Worm (Caenorhabditis elegans) whole organism, mixed stage, embryonic: Measurements from ENCODE around the gene cyp-13A10.

Experiments used
- elt-3 ChIP-seq: fragments of 150-350 bp; optimal IDR thresholded peaks from 2 replicates; lab custom pipeline; 2014; ENCODE audit warnings: missing biosample characterization, missing genetic modification characterization
- ham-2 ChIP-seq: fragments of 200-800 bp; sonication (Bioruptor generic); optimal IDR thresholded peaks from 2 replicates; lab custom pipeline; 2018; ENCODE audit warnings: mild to moderate bottlenecking, missing genetic modification characterization, missing compliant biosample characterization
- lin-13 ChIP-seq: fragments of 150-350 bp; optimal IDR thresholded peaks from 2 replicates; lab custom pipeline; 2014; ENCODE audit warnings: missing biosample characterization, missing genetic modification characterization
- mep-1 ChIP-seq: fragments of 150-350 bp; optimal IDR thresholded peaks from 2 replicates; lab custom pipeline; 2017; ENCODE audit warnings: missing biosample characterization, missing genetic modification reagents, missing genetic modification characterization, inconsistent platforms
- nhr-28 ChIP-seq: fragments of 150-350 bp; optimal IDR thresholded peaks from 2 replicates; lab custom pipeline; 2014; ENCODE audit warnings: missing biosample characterization, missing genetic modification characterization
- pha-4 ChIP-seq: fragments of 150-350 bp; optimal IDR thresholded peaks from 2 replicates; lab custom pipeline; 2018; ENCODE audit warnings: missing biosample characterization, missing genetic modification reagents, missing genetic modification characterization
- snpc-4 ChIP-seq: fragments of 150-350 bp; optimal IDR thresholded peaks from 2 replicates; lab custom pipeline; 2014; ENCODE audit warnings: missing biosample characterization, missing genetic modification characterization
- unc-120 ChIP-seq: sonication (generic microtip); optimal IDR thresholded peaks from 2 replicates; lab custom pipeline; 2017; ENCODE audit warnings: missing genetic modification characterization, missing compliant biosample characterization; ENCODE audit not compliant: poor library complexity, severe bottlenecking

- TF ChIP-seq unc-120 (tag; lab: Kevin White, UChicago) = no peak
- no peak for TF ChIP-seq lin-13 (tag; lab: Kevin White, UChicago)
- no peak for TF ChIP-seq pha-4 (tag; lab: Kevin White, UChicago)
- TF ChIP-seq mep-1 = peak; percentile 31
- TF ChIP-seq nhr-28 (tag; lab: Kevin White, UChicago) = no peak
- no peak for TF ChIP-seq ham-2 (GFP tag; lab: Kevin White, UChicago)
- TF ChIP-seq elt-3 (tag; lab: Kevin White, UChicago) = no peak
- no peak for TF ChIP-seq snpc-4 (tag; lab: Kevin White, UChicago)
Measured at ce11 chrII:9706207-9706606, 43.5 kb upstream of the cyp-13A10 start, which contains the start of gene Y53C12A.3.
